Fruit fly (Drosophila melanogaster) whole organism, embryonic: ENCODE data around the gene CG14971.

ENCODE experiments used
- Aef1 ChIP-seq: fragments of 200-800 bp; sonication (Bioruptor generic); IDR thresholded peaks from 3 replicates; pipeline ENCODE4 v1.3.6; 2022; ENCODE audit warnings: missing biosample characterization, missing genetic modification characterization
- CG11696 ChIP-seq: fragments of 200-800 bp; sonication (Bioruptor generic); IDR thresholded peaks from 2 replicates; pipeline ENCODE4 v1.3.6; 2022; ENCODE audit warnings: missing biosample characterization, missing genetic modification characterization
- CG12299 ChIP-seq: fragments of 200-800 bp; sonication (Bioruptor generic); optimal IDR thresholded peaks from 2 replicates; lab custom pipeline; 2018; ENCODE audit warnings: missing biosample characterization, mild to moderate bottlenecking, missing genetic modification characterization
- CG14667 ChIP-seq: fragments of 200-800 bp; sonication (Bioruptor generic); IDR thresholded peaks from 2 replicates; pipeline ENCODE4 v1.3.6; 2022; ENCODE audit warnings: missing biosample characterization, missing genetic modification characterization
- CG14710 ChIP-seq: fragments of 200-800 bp; sonication (Bioruptor generic); optimal IDR thresholded peaks from 3 replicates; lab custom pipeline; 2019; ENCODE audit warnings: missing biosample characterization, mild to moderate bottlenecking, missing genetic modification characterization, moderate library complexity
- CG14860 ChIP-seq: fragments of 200-800 bp; sonication (Bioruptor generic); IDR thresholded peaks from 3 replicates; pipeline ENCODE4 v1.3.6; 2022; ENCODE audit warnings: missing biosample characterization, missing genetic modification characterization; ENCODE audit not compliant: partially characterized antibody
- CG17328 ChIP-seq: fragments of 200-800 bp; sonication (Bioruptor generic); IDR thresholded peaks from 2 replicates; pipeline ENCODE4 v1.3.6; 2022; ENCODE audit warnings: missing biosample characterization, missing genetic modification characterization
- CG17359 ChIP-seq: fragments of 200-800 bp; sonication (Bioruptor generic); optimal IDR thresholded peaks from 3 replicates; lab custom pipeline; 2018; ENCODE audit warnings: missing biosample characterization, mild to moderate bottlenecking, missing genetic modification characterization, moderate library complexity
- CG17385 ChIP-seq: fragments of 200-800 bp; sonication (Bioruptor generic); optimal IDR thresholded peaks from 3 replicates; lab custom pipeline; 2018; ENCODE audit warnings: missing biosample characterization, mild to moderate bottlenecking, missing genetic modification characterization
- CG2712 ChIP-seq: fragments of 200-800 bp; optimal IDR thresholded peaks from 3 replicates; lab custom pipeline; 2019; ENCODE audit warnings: missing biosample characterization, mild to moderate bottlenecking, missing genetic modification characterization, moderate library complexity
- CG31365 ChIP-seq: fragments of 200-800 bp; sonication (Bioruptor generic); optimal IDR thresholded peaks from 2 replicates; lab custom pipeline; 2018; ENCODE audit warnings: missing biosample characterization, mild to moderate bottlenecking, missing genetic modification characterization
- CG32772 ChIP-seq: fragments of 200-800 bp; sonication (Bioruptor generic); IDR thresholded peaks from 2 replicates; pipeline ENCODE4 v1.3.6; 2022; ENCODE audit warnings: missing biosample characterization, missing genetic modification characterization
- CG3281 ChIP-seq: fragments of 200-800 bp; sonication (Bioruptor generic); optimal IDR thresholded peaks from 3 replicates; lab custom pipeline; 2017; ENCODE audit warnings: missing biosample characterization, mild to moderate bottlenecking, missing genetic modification characterization
- CG3847 ChIP-seq: fragments of 200-800 bp; sonication (Bioruptor generic); IDR thresholded peaks from 2 replicates; pipeline ENCODE4 v1.3.6; 2022; ENCODE audit warnings: missing biosample characterization, missing genetic modification characterization
- CG4424 ChIP-seq: fragments of 200-800 bp; sonication (Bioruptor generic); optimal IDR thresholded peaks from 3 replicates; lab custom pipeline; 2016; ENCODE audit warnings: missing biosample characterization, missing genetic modification characterization
- CG4617 ChIP-seq: fragments of 200-800 bp; sonication (Bioruptor generic); optimal IDR thresholded peaks from 3 replicates; lab custom pipeline; 2016; ENCODE audit warnings: missing biosample characterization, missing genetic modification characterization, borderline replicate concordance
- CG6654 ChIP-seq: fragments of 200-800 bp; sonication (Bioruptor generic); optimal IDR thresholded peaks from 2 replicates; lab custom pipeline; 2017; ENCODE audit warnings: missing biosample characterization, mild to moderate bottlenecking, missing genetic modification characterization
- CG6791 ChIP-seq: fragments of 200-800 bp; sonication (Bioruptor generic); IDR thresholded peaks from 3 replicates; pipeline ENCODE4 v1.3.6; 2022; ENCODE audit warnings: missing biosample characterization, missing genetic modification characterization; ENCODE audit not compliant: partially characterized antibody
- CG7372 ChIP-seq: fragments of 200-800 bp; sonication (Bioruptor generic); IDR thresholded peaks from 2 replicates; pipeline ENCODE4 v1.3.6; 2022; ENCODE audit warnings: missing biosample characterization, missing genetic modification characterization
- CG7963 ChIP-seq: fragments of 200-800 bp; sonication (Bioruptor generic); IDR thresholded peaks from 3 replicates; pipeline ENCODE4 v1.3.6; 2022; ENCODE audit warnings: missing biosample characterization, missing genetic modification characterization; ENCODE audit not compliant: partially characterized antibody
- CG9609 ChIP-seq: fragments of 200-800 bp; sonication (Bioruptor generic); optimal IDR thresholded peaks from 3 replicates; lab custom pipeline; 2016; ENCODE audit warnings: missing biosample characterization, missing genetic modification characterization
- CkIIα-i1 ChIP-seq: fragments of 200-800 bp; sonication (Bioruptor generic); IDR thresholded peaks from 2 replicates; pipeline ENCODE4 v1.3.6; 2022; ENCODE audit warnings: missing biosample characterization, missing genetic modification characterization
- Fer1 ChIP-seq: fragments of 200-800 bp; sonication (Bioruptor generic); optimal IDR thresholded peaks from 2 replicates; lab custom pipeline; 2017; ENCODE audit warnings: missing biosample characterization, mild to moderate bottlenecking, missing genetic modification characterization
- Fer3 ChIP-seq: fragments of 200-800 bp; sonication (Bioruptor generic); optimal IDR thresholded peaks from 2 replicates; lab custom pipeline; 2018; ENCODE audit warnings: missing biosample characterization, mild to moderate bottlenecking, missing genetic modification characterization, moderate library complexity
- Gsc ChIP-seq: fragments of 200-800 bp; sonication (Bioruptor generic); IDR thresholded peaks from 2 replicates; pipeline ENCODE4 v1.3.6; 2022; ENCODE audit warnings: missing biosample characterization, missing genetic modification characterization
- Gug ChIP-seq: fragments of 200-800 bp; sonication (Bioruptor generic); IDR thresholded peaks from 4 replicates; pipeline ENCODE4 v1.3.6; 2022; ENCODE audit warnings: missing biosample characterization, missing genetic modification characterization
- HLH3B ChIP-seq: fragments of 200-800 bp; sonication (Bioruptor generic); IDR thresholded peaks from 2 replicates; pipeline ENCODE4 v1.3.6; 2022; ENCODE audit warnings: missing biosample characterization, missing genetic modification characterization
- Hr3 ChIP-seq: fragments of 200-800 bp; sonication (Bioruptor generic); optimal IDR thresholded peaks from 3 replicates; lab custom pipeline; 2016; ENCODE audit warnings: missing biosample characterization, missing genetic modification characterization
- MESR4 ChIP-seq: fragments of 200-800 bp; sonication (Bioruptor generic); optimal IDR thresholded peaks from 2 replicates; lab custom pipeline; 2018; ENCODE audit warnings: missing biosample characterization, mild to moderate bottlenecking, missing genetic modification characterization, moderate library complexity
- MTF-1 ChIP-seq: fragments of 200-800 bp; sonication (Bioruptor generic); optimal IDR thresholded peaks from 2 replicates; lab custom pipeline; 2018; ENCODE audit warnings: missing biosample characterization, mild to moderate bottlenecking, missing genetic modification characterization, borderline replicate concordance
- Myb ChIP-seq: fragments of 200-800 bp; sonication (Bioruptor generic); optimal IDR thresholded peaks from 2 replicates; lab custom pipeline; 2016; ENCODE audit warnings: missing biosample characterization, missing genetic modification characterization
- Pdp1 ChIP-seq, 2 experiments: fragments of 200-800 bp; sonication (Bioruptor generic); optimal IDR thresholded peaks; 3 replicates each; lab custom pipeline; 2016; ENCODE audit warnings: missing biosample characterization in 2 of 2, missing genetic modification characterization in 2 of 2, mild to moderate bottlenecking in 1 of 2, moderate library complexity in 1 of 2
- Sox102F ChIP-seq: fragments of 200-800 bp; sonication (Bioruptor generic); optimal IDR thresholded peaks from 2 replicates; lab custom pipeline; 2018; ENCODE audit warnings: missing biosample characterization, mild to moderate bottlenecking, missing genetic modification characterization, moderate library complexity
- TFAM ChIP-seq: fragments of 200-800 bp; sonication (Bioruptor generic); optimal IDR thresholded peaks from 2 replicates; lab custom pipeline; 2017; ENCODE audit warnings: missing biosample characterization, missing genetic modification characterization, inconsistent platforms
- az2 ChIP-seq: fragments of 200-800 bp; sonication (Bioruptor generic); optimal IDR thresholded peaks from 3 replicates; lab custom pipeline; 2016; ENCODE audit warnings: missing biosample characterization, missing genetic modification characterization
- cg ChIP-seq: fragments of 200-800 bp; sonication (Bioruptor generic); optimal IDR thresholded peaks from 3 replicates; lab custom pipeline; 2019; ENCODE audit warnings: missing biosample characterization, mild to moderate bottlenecking, missing genetic modification characterization, moderate library complexity
- dmrt99B ChIP-seq: fragments of 200-800 bp; sonication (Bioruptor generic); optimal IDR thresholded peaks from 2 replicates; lab custom pipeline; 2018; ENCODE audit warnings: missing biosample characterization, mild to moderate bottlenecking, missing genetic modification characterization, moderate library complexity
- fd96Cb ChIP-seq: fragments of 200-800 bp; sonication (Bioruptor generic); optimal IDR thresholded peaks from 2 replicates; lab custom pipeline; 2018; ENCODE audit warnings: missing biosample characterization, mild to moderate bottlenecking, missing genetic modification characterization, moderate library complexity
- fu2 ChIP-seq: fragments of 200-800 bp; sonication (Bioruptor generic); optimal IDR thresholded peaks from 2 replicates; lab custom pipeline; 2016; ENCODE audit warnings: missing biosample characterization, missing genetic modification characterization
- gfzf ChIP-seq: fragments of 200-800 bp; sonication (Bioruptor generic); optimal IDR thresholded peaks from 2 replicates; lab custom pipeline; 2016; ENCODE audit warnings: missing biosample characterization, mild to moderate bottlenecking, missing genetic modification characterization, moderate library complexity
- gsb-n ChIP-seq: fragments of 200-800 bp; sonication (Bioruptor generic); optimal IDR thresholded peaks from 3 replicates; lab custom pipeline; 2018; ENCODE audit warnings: missing biosample characterization, mild to moderate bottlenecking, missing genetic modification characterization
- inv ChIP-seq: fragments of 200-800 bp; sonication (Bioruptor generic); IDR thresholded peaks from 2 replicates; pipeline ENCODE4 v1.3.6; 2022; ENCODE audit warnings: missing biosample characterization, missing genetic modification characterization; ENCODE audit not compliant: partially characterized antibody
- lbe ChIP-seq: fragments of 200-800 bp; sonication (Bioruptor generic); optimal IDR thresholded peaks from 2 replicates; lab custom pipeline; 2016; ENCODE audit warnings: missing biosample characterization, mild to moderate bottlenecking, missing genetic modification characterization
- lola ChIP-seq, 3 experiments: fragments of >200 bp in 2 of 3; fragments of 200-800 bp in 1 of 3; sonication (Bioruptor generic) in 1 of 3; optimal IDR thresholded peaks; 2 replicates each; lab custom pipeline; 2017 to 2019; ENCODE audit warnings: missing biosample characterization in 3 of 3, missing genetic modification characterization in 3 of 3, mild to moderate bottlenecking in 1 of 3, moderate library complexity in 1 of 3
- pnt ChIP-seq: fragments of 200-800 bp; sonication (Bioruptor generic); optimal IDR thresholded peaks from 3 replicates; lab custom pipeline; 2016; ENCODE audit warnings: missing biosample characterization, missing genetic modification characterization
- pum ChIP-seq: fragments of 200-800 bp; sonication (Bioruptor generic); optimal IDR thresholded peaks from 2 replicates; lab custom pipeline; 2016; ENCODE audit warnings: missing biosample characterization, missing genetic modification characterization
- vvl ChIP-seq: fragments of 200-800 bp; sonication (Bioruptor generic); IDR thresholded peaks from 2 replicates; pipeline ENCODE4 v1.3.6; 2022; ENCODE audit warnings: missing biosample characterization, missing genetic modification characterization
- zen ChIP-seq: fragments of 200-800 bp; sonication (Bioruptor generic); optimal IDR thresholded peaks from 3 replicates; lab custom pipeline; 2018; ENCODE audit warnings: missing biosample characterization, mild to moderate bottlenecking, missing genetic modification characterization, moderate library complexity

Gene CG14971

DNA sequence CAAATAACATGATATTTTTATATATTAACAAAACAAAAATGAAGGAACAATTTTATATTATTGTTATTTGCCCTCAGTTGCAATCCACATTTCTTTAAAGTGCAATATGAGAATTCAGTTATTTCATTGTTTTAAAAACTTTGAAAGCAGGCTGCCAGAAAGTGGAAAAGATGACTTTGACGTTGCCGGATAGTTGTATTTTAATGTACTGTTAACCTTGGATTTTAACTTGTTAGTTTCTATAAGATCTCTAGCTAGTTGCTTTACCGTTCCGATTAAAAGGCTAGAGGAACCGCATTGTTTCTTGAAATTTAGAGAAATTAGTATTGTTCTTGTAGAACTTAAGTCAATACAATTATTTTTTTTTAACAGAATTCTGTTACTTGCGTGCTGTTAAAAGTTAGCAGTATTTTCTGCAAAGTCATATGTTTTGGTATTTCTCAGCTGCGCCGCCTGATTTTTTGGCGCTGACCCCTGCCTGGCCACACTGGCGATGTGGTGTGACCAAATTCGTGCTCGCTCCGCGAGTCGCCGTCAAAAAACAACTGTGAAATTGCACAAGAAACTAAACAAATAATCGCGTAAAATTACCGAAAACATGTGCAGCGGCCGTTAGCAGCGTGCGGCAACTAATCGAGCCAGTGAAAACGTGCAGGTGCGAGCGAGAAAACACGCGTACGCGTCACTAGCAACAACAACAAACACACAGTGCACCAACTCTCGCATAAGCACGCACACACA, 44.3 kb upstream of the CG14971 start, which contains the start of gene Eip63E (continued):
- no peak for TF ChIP-seq CG12299 (tag; lab: Kevin White, UChicago)
- TF ChIP-seq lbe, result no peak
- TF ChIP-seq Sox102F (GFP tag; lab: Kevin White, UChicago), result no peak
- no peak for TF ChIP-seq fu2 (GFP tag; lab: Kevin White, UChicago)
- peak; percentile 26; the same call in 1 of the 2 replicates for TF ChIP-seq inv (GFP tag; lab: Robert Waterston, UW)
- no peak for TF ChIP-seq CG3281
- TF ChIP-seq CG4424 (GFP tag; lab: Kevin White, UChicago), result no peak
- TF ChIP-seq CkIIα-i1, result no peak
- peak; percentile 93 for TF ChIP-seq Myb (GFP tag; lab: Kevin White, UChicago)
- no peak for TF ChIP-seq Gsc (GFP tag; lab: Robert Waterston, UW)
- TF ChIP-seq Hr3, result no peak
- TF ChIP-seq MTF-1 (GFP tag; lab: Kevin White, UChicago), result peak; percentile 10
- TF ChIP-seq dmrt99B (tag; lab: Kevin White, UChicago), result no peak
- TF ChIP-seq CG6654 (GFP tag; lab: Kevin White, UChicago), result no peak
- TF ChIP-seq CG7372 (GFP tag; lab: Robert Waterston, UW), result no peak
- TF ChIP-seq CG7963 (GFP tag; lab: Robert Waterston, UW), result no peak
- TF ChIP-seq CG31365 (tag; lab: Kevin White, UChicago), result no peak
- TF ChIP-seq CG3847 (GFP tag; lab: Robert Waterston, UW), result peak; percentile 26; the same call in 1 of the 2 replicates
- no peak for TF ChIP-seq zen (tag; lab: Kevin White, UChicago)
- TF ChIP-seq Fer3, result no peak
- no peak for TF ChIP-seq CG32772 (GFP tag; lab: Robert Waterston, UW)
- no peak for TF ChIP-seq az2 (GFP tag; lab: Kevin White, UChicago)
- peak; percentile 35 for TF ChIP-seq CG2712 (tag; lab: Kevin White, UChicago)
- TF ChIP-seq CG4617 (GFP tag; lab: Kevin White, UChicago), result peak; percentile 87
- TF ChIP-seq fd96Cb (tag; lab: Kevin White, UChicago), result no peak
- no peak for TF ChIP-seq TFAM (GFP tag; lab: Kevin White, UChicago)
- TF ChIP-seq MESR4 (GFP tag; lab: Kevin White, UChicago), result peak; percentile 91
- no peak for TF ChIP-seq pnt (GFP tag; lab: Kevin White, UChicago)
- peak; percentile 38; the same call in 1 of the 3 replicates for TF ChIP-seq Aef1 (GFP tag; lab: Robert Waterston, UW)
- peak in 1 of 2 experiments; percentile 37 for TF ChIP-seq Pdp1 (GFP tag; optimal IDR thresholded peaks at IDR 0.05; lab: Kevin White, UChicago)
- TF ChIP-seq CG9609 (GFP tag; lab: Kevin White, UChicago), result no peak
- TF ChIP-seq CG14710, result peak; percentile 55
- no peak for TF ChIP-seq lola (GFP tag; optimal IDR thresholded peaks at IDR 0.05; lab: Kevin White, UChicago)
- peak; percentile 6 for TF ChIP-seq gsb-n (tag; lab: Kevin White, UChicago)
- 0 out of 2 replicates have a peak, but pooled peaks have one; percentile 46 for TF ChIP-seq vvl (GFP tag; lab: Robert Waterston, UW)
- 0 out of 3 replicates have a peak, but pooled peaks have one; percentile 33 for TF ChIP-seq CG14860 (GFP tag; lab: Robert Waterston, UW)
- no peak for TF ChIP-seq pum
- TF ChIP-seq CG17328 (GFP tag; lab: Robert Waterston, UW), result 0 out of 2 replicates have a peak, but pooled peaks have one; percentile 22
- TF ChIP-seq cg (GFP tag; lab: Kevin White, UChicago), result peak; percentile 98
- TF ChIP-seq CG11696 (GFP tag; lab: Robert Waterston, UW), result no peak
- TF ChIP-seq CG6791 (GFP tag; lab: Robert Waterston, UW), result peak; percentile 44; the same call in 2 of the 3 replicates
- TF ChIP-seq CG17385 (GFP tag; lab: Kevin White, UChicago), result peak; percentile 12
- TF ChIP-seq Fer1 (GFP tag; lab: Kevin White, UChicago), result peak; percentile 67
- peak; percentile 64 for TF ChIP-seq CG17359 (tag; lab: Kevin White, UChicago)
- no peak for TF ChIP-seq CG14667 (GFP tag; lab: Robert Waterston, UW)
- TF ChIP-seq HLH3B (GFP tag; lab: Robert Waterston, UW), result no peak
- TF ChIP-seq gfzf, result peak; percentile 87
- no peak for TF ChIP-seq Gug (GFP tag; lab: Robert Waterston, UW)
